Worm (Caenorhabditis elegans): Measurements from ENCODE around the gene Y53F4B.62.
A peak's percentile ranks its signal among the peaks of the same experiment; 100 is the strongest.
"Not testable (repeated sequence)": the region's sequence is repeated elsewhere in the genome, so short reads cannot be mapped to it uniquely, and the experiment has no call there.

The Y53F4B.62 gene

ce11 chrII:15130512-15130911 lies at the start of gene Y53F4B.62:
TSS of gene Y53F4B.62 (minus strand) at chrII:15130612.
- TF ChIP-seq klf-2 (GFP tag; conservative IDR thresholded peaks at IDR 0.05) (no peak), flt-1 (GFP tag; IDR thresholded peaks at IDR 0.05) (no peak), ztf-23 (GFP tag; IDR thresholded peaks at IDR 0.05) (no peak), med-1 (GFP tag; optimal IDR thresholded peaks at IDR 0.05; ENCODE audit: insufficient read depth) (no peak), ztf-29 (GFP tag; IDR thresholded peaks at IDR 0.05) (no peak), tab-1 (GFP tag; IDR thresholded peaks at IDR 0.05) (no peak), ref-1 (GFP tag; conservative IDR thresholded peaks at IDR 0.05) (no peak), cog-1 (tag; optimal IDR thresholded peaks at IDR 0.05) (no peak), T22C8.4 (GFP tag; IDR thresholded peaks at IDR 0.05) (no peak)

ce11 chrII:15178494-15178893 lies 48.1 kb upstream of the Y53F4B.62 start, which contains the start of gene gst-32:
TSS of gene gst-32 (minus strand) at chrII:15178594.
- TF ChIP-seq ztf-29 (GFP tag; IDR thresholded peaks at IDR 0.05) = no peak
- TF ChIP-seq T22C8.4 (GFP tag; IDR thresholded peaks at IDR 0.05) = no peak
- TF ChIP-seq cog-1 (tag; optimal IDR thresholded peaks at IDR 0.05) = no peak
- TF ChIP-seq tab-1 (GFP tag; IDR thresholded peaks at IDR 0.05) = no peak
- TF ChIP-seq ref-1 (GFP tag; conservative IDR thresholded peaks at IDR 0.05) = no peak
- no peak for TF ChIP-seq klf-2 (GFP tag; conservative IDR thresholded peaks at IDR 0.05)

- TF ChIP-seq cog-1 (tag; optimal IDR thresholded peaks at IDR 0.05) = no peak
- TF ChIP-seq tab-1 (GFP tag; IDR thresholded peaks at IDR 0.05) = no peak
- TF ChIP-seq ref-1 (GFP tag; conservative IDR thresholded peaks at IDR 0.05) = no peak
Observed at ce11 chrII:15175643-15176042, 45.2 kb upstream of the Y53F4B.62 start, which contains the start of gene Y53F4B.36. TSS of gene Y53F4B.36 (plus strand) at chrII:15175943.

ce11 chrII:15174915-15175548 lies 44.6 kb upstream of the Y53F4B.62 start, which contains the start of gene gst-31:
TSS of gene gst-31 (minus strand) at chrII:15174965.
- TF ChIP-seq ztf-23 (GFP tag; IDR thresholded peaks at IDR 0.05) = no peak

ce11 chrII:15173174-15173573 lies 42.8 kb upstream of the Y53F4B.62 start:
- TF ChIP-seq T22C8.4 (GFP tag; IDR thresholded peaks at IDR 0.05) (no peak), klf-2 (GFP tag; conservative IDR thresholded peaks at IDR 0.05) (no peak), ztf-23 (GFP tag; IDR thresholded peaks at IDR 0.05) (no peak)

ce11 chrII:15171816-15172215 lies 41.4 kb upstream of the Y53F4B.62 start, which contains the start of gene gst-39:
TSS of gene gst-39 (minus strand) at chrII:15171916.
- not testable (repeated sequence) for TF ChIP-seq ztf-23 (GFP tag; IDR thresholded peaks at IDR 0.05); T22C8.4 (GFP tag; IDR thresholded peaks at IDR 0.05); med-1 (GFP tag; optimal IDR thresholded peaks at IDR 0.05; ENCODE audit: insufficient read depth)

- TF ChIP-seq ztf-29 (GFP tag; IDR thresholded peaks at IDR 0.05) (no peak), ref-1 (GFP tag; conservative IDR thresholded peaks at IDR 0.05) (no peak), T22C8.4 (GFP tag; IDR thresholded peaks at IDR 0.05) (no peak), flt-1 (GFP tag; IDR thresholded peaks at IDR 0.05) (no peak), tab-1 (GFP tag; IDR thresholded peaks at IDR 0.05) (no peak), cog-1 (tag; optimal IDR thresholded peaks at IDR 0.05) (no peak), ztf-23 (GFP tag; IDR thresholded peaks at IDR 0.05) (no peak), klf-2 (GFP tag; conservative IDR thresholded peaks at IDR 0.05) (no peak), med-1 (GFP tag; optimal IDR thresholded peaks at IDR 0.05; ENCODE audit: insufficient read depth) (no peak)
Observed at ce11 chrII:15169811-15170282, 39.4 kb upstream of the Y53F4B.62 start, which contains the start of gene gst-29. TSS of gene gst-29 (minus strand) at chrII:15169861.

ce11 chrII:15167340-15167739 lies 36.9 kb upstream of the Y53F4B.62 start, which contains the start of gene gst-28:
TSS of gene gst-28 (minus strand) at chrII:15167577.
- no peak for TF ChIP-seq med-1 (GFP tag; optimal IDR thresholded peaks at IDR 0.05; ENCODE audit: insufficient read depth)
- TF ChIP-seq cog-1 (tag; optimal IDR thresholded peaks at IDR 0.05) = no peak

ce11 chrII:15165681-15166235 lies 35.3 kb upstream of the Y53F4B.62 start, which contains the start of gene gst-27:
TSS of gene gst-27 (minus strand) at chrII:15165731.
- TF ChIP-seq T22C8.4 (GFP tag; IDR thresholded peaks at IDR 0.05) (peak; percentile 57), ztf-29 (GFP tag; IDR thresholded peaks at IDR 0.05) (peak; percentile 88), klf-2 (GFP tag; conservative IDR thresholded peaks at IDR 0.05) (peak; percentile 79), cog-1 (tag; optimal IDR thresholded peaks at IDR 0.05) (peak; percentile 76), ztf-23 (GFP tag; IDR thresholded peaks at IDR 0.05) (peak; percentile 89), ref-1 (GFP tag; conservative IDR thresholded peaks at IDR 0.05) (peak; percentile 76), tab-1 (GFP tag; IDR thresholded peaks at IDR 0.05) (peak; percentile 93), med-1 (GFP tag; optimal IDR thresholded peaks at IDR 0.05; ENCODE audit: insufficient read depth) (peak; percentile 41), flt-1 (GFP tag; IDR thresholded peaks at IDR 0.05) (peak; percentile 94)

- TF ChIP-seq klf-2 (GFP tag; conservative IDR thresholded peaks at IDR 0.05) = no peak
- TF ChIP-seq ztf-29 (GFP tag; IDR thresholded peaks at IDR 0.05) = no peak
- no peak for TF ChIP-seq med-1 (GFP tag; optimal IDR thresholded peaks at IDR 0.05; ENCODE audit: insufficient read depth)
- no peak for TF ChIP-seq T22C8.4 (GFP tag; IDR thresholded peaks at IDR 0.05)
- TF ChIP-seq ref-1 (GFP tag; conservative IDR thresholded peaks at IDR 0.05) = no peak
- no peak for TF ChIP-seq flt-1 (GFP tag; IDR thresholded peaks at IDR 0.05)
- TF ChIP-seq cog-1 (tag; optimal IDR thresholded peaks at IDR 0.05) = no peak
- TF ChIP-seq ztf-23 (GFP tag; IDR thresholded peaks at IDR 0.05) = no peak
- TF ChIP-seq tab-1 (GFP tag; IDR thresholded peaks at IDR 0.05) = no peak
Observed at ce11 chrII:15164453-15164852, 34.0 kb upstream of the Y53F4B.62 start, which contains the start of gene gst-26. TSS of gene gst-26 (minus strand) at chrII:15164553.
